Worm (Caenorhabditis elegans): Measurements from ENCODE around the gene F37B12.3.
A peak's percentile ranks its signal among the peaks of the same experiment; 100 is the strongest.

The F37B12.3 gene

DNA sequence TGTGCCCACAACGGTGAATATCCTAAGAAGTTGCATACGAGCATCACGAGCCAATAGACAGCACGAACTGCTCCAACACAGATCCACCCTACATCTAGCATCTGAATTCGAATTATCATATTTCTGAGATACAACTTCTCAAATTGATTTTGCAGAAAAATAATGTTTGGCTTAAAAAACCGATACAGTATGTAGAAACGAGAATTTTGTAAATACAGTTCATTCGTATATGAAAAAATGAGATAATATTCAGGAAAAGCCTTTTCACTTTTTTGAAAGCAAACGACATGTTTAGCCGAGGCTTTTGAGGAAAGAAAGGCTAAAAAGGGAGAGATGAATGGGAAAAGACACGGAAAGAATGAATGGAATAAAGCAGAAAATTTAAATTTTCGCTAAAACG is at the start of gene F37B12.3:
F37B12.3 (minus strand) TSS at position 101 of the 400 bp plus-strand sequence.
- TF ChIP-seq nhr-179 (tag; optimal IDR thresholded peaks at IDR 0.05) = no peak
- no peak for TF ChIP-seq madf-8 (GFP tag; conservative IDR thresholded peaks at IDR 0.05)

DNA sequence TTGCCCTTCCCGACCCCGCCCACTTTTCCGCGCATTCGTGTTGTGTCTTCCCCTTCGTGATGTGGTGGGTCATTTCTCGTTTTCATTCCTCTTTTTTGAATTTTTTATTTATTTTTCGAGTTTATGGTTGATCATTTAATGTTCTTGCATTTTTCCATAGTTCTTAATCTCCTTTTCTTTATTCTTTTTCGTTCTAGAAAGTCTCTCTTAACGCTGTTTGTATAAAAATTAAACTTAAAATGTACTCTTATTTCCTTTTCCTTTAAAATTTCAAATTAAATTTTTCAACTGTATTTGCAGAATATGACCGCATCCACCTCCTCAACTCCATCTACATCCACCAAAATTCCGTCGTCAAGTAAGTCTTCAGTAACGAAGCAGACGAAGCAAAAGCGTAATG is 45.1 kb upstream of the F37B12.3 start, which contains the start of gene hlh-3:
hlh-3 (plus strand) TSS at position 301 of the 400 bp plus-strand sequence.
- no peak for TF ChIP-seq ekl-4 (GFP tag; IDR thresholded peaks at IDR 0.05)
- no peak for TF ChIP-seq snpc-3.4 (tag; optimal IDR thresholded peaks at IDR 0.05)
- no peak for TF ChIP-seq Y79H2A.3 (GFP tag; conservative IDR thresholded peaks at IDR 0.05)
- TF ChIP-seq hmg-1.2 (GFP tag; IDR thresholded peaks at IDR 0.05) = no peak
- no peak for TF ChIP-seq F39B2.1 (GFP tag; IDR thresholded peaks at IDR 0.05)
- TF ChIP-seq unc-62 (GFP tag; optimal IDR thresholded peaks at IDR 0.05) = no peak
- no peak for TF ChIP-seq ztf-3 (GFP tag; optimal IDR thresholded peaks at IDR 0.05)
- TF ChIP-seq ztf-26 (tag; optimal IDR thresholded peaks at IDR 0.05) = no peak
- TF ChIP-seq madf-6 (GFP tag; IDR thresholded peaks at IDR 0.05) = no peak
- no peak for TF ChIP-seq tbx-9 (tag; optimal IDR thresholded peaks at IDR 0.05; ENCODE audit: borderline replicate concordance)
- no peak for TF ChIP-seq nhr-27 (tag; optimal IDR thresholded peaks at IDR 0.05)
- no peak for TF ChIP-seq lin-35 (GFP tag; optimal IDR thresholded peaks at IDR 0.05)
- no peak for TF ChIP-seq mcd-1 (GFP tag; IDR thresholded peaks at IDR 0.05)
- TF ChIP-seq F23B12.7 (tag; optimal IDR thresholded peaks at IDR 0.05; ENCODE audit: insufficient read depth) = no peak
- no peak for TF ChIP-seq F57A8.1 (GFP tag; optimal IDR thresholded peaks at IDR 0.05)

DNA sequence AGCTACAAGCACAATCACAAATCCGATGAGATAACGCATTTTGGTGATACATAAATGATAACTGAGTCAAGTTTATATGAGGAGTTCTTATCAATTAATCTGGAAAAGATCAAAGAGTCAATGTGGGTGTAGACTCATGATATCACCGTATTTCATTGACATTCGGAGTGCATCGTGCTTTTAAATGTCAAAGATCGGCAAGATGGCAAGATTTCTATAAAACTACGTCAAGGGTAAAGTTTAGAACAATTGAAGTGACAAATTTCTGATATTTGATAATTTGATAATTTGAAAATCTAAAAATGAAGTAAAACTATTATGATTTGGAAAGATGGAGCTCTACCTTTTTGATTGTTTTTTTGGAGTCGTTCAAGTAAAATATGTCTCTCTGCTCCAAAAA is 41.9 kb upstream of the F37B12.3 start, which contains the start of gene sysm-1:
sysm-1 (minus strand) TSS at position 101 of the 400 bp plus-strand sequence.
- TF ChIP-seq nhr-80 (tag; optimal IDR thresholded peaks at IDR 0.05) (peak; percentile 4), sdz-38 (tag; optimal IDR thresholded peaks at IDR 0.05) (no peak)

DNA sequence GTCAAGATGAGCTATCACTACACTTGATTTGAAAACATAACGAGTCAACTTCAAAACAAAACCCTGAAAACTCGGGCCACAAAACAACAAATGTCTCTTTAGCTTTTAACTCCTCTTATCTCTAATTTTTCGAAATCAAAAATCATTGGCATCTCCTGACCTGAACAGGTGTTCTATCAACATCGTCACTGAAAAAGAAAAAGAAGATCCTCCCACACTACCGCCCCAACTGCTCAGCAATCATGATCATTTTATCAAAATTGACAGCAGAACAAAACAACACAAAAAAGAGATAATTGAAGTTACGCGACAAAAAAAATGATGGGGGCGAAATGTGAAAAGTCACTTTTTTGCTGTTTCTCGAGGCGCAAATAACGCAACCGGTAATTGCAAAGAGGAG is 37.1 kb upstream of the F37B12.3 start:
- no peak for TF ChIP-seq hlh-26 (GFP tag; conservative IDR thresholded peaks at IDR 0.05)
- TF ChIP-seq egl-18 (GFP tag; IDR thresholded peaks at IDR 0.05) = no peak
- TF ChIP-seq lin-40 (tag; optimal IDR thresholded peaks at IDR 0.05) = no peak
- TF ChIP-seq B0261.1 (tag; optimal IDR thresholded peaks at IDR 0.05) = no peak

DNA sequence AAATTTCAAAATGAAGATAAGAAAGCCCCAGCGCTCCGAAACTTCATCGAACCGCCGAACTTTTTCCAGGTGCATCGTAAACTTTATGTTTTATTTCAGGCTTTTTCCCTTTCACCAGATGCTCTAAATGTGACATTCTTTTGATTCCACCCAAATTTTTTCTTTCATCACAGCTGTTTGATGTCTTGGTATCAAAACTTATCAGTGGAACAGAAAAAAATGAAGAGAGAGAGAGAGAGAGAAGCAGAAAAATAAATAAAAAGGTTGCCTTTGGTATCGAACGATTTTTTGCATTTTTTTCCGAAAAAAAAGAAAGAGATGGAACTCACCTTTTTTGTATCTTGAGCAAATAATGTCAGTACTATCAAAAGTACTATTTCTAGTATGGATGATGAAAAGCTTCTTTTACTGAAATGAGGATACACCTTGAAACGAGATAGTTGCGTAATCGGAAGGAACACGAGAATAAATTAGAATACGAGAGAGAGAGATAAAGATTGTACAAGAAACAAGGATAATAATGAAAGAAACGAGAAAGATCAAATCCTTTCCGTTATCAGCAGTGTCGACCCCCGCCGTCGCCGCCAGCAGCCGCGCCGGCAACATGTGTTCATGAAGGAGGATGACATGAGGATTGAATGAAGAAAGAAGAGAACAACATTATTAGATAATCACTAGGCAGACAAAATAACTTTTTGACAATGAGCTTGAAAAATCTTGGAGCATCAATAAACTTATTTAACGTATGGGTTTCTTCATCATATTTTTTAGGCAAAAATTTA is 35.1 kb upstream of the F37B12.3 start:
- TF ChIP-seq nhr-80 (tag; optimal IDR thresholded peaks at IDR 0.05) (peak; percentile 46), F10E7.11 (tag; optimal IDR thresholded peaks at IDR 0.05) (no peak)

DNA sequence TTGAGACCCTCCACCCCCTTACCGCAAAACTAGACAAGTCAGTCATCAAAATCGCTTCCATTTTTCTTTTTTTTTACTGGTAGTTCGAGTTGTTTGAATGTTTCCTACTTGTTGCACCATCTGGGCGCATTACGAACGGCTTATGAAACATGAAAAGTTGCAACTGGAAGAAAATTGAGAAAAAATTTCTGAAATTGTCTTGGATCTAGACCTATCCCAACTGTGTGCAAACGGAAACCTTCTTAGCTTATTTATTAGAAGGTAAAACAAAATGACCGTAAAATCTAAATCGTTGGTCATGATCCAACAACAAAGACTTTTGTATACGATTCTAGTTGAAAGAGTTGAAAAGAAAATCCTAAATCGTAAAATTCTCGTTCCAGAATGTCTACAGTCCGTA is 33.3 kb upstream of the F37B12.3 start:
- TF ChIP-seq bed-1 (GFP tag; IDR thresholded peaks at IDR 0.05) (no peak), C17E4.6 (GFP tag; IDR thresholded peaks at IDR 0.05) (no peak)

DNA sequence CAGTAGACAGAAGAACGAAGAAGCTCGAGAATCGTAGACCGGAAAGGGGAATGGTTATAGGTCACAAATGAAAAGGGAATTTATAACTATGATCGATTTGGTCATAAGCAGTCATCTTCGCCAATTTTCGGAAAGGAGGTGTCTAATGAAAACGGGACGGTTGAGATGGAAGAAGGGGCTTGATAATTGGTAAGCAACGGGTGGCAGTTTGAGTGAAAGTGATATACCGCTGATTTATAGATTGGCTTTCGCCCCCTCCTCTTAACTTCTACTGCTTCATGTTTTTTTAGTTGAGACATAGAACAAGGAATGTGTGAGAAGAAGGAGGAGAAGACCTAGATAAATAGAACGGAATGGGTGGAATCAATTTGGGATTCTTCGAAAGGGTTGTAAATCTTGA is 31.6 kb upstream of the F37B12.3 start:
- TF ChIP-seq gei-17 (GFP tag; optimal IDR thresholded peaks at IDR 0.05) = no peak
- no peak for TF ChIP-seq lin-35 (GFP tag; optimal IDR thresholded peaks at IDR 0.05)
- TF ChIP-seq dpl-1 (GFP tag; optimal IDR thresholded peaks at IDR 0.05) = no peak
- no peak for TF ChIP-seq snpc-1.3 (tag; optimal IDR thresholded peaks at IDR 0.05; ENCODE audit: insufficient read depth)
- TF ChIP-seq ceh-100 (GFP tag; IDR thresholded peaks at IDR 0.05) = no peak
- no peak for TF ChIP-seq ztf-6 (GFP tag; IDR thresholded peaks at IDR 0.05)
- no peak for TF ChIP-seq C06A6.2 (GFP tag; conservative IDR thresholded peaks at IDR 0.05)
- no peak for TF ChIP-seq ets-4 (GFP tag; optimal IDR thresholded peaks at IDR 0.05)
- TF ChIP-seq repo-1 (tag; optimal IDR thresholded peaks at IDR 0.05) = no peak
- TF ChIP-seq attf-5 (GFP tag; optimal IDR thresholded peaks at IDR 0.05) = no peak
- no peak for TF ChIP-seq chd-7 (tag; optimal IDR thresholded peaks at IDR 0.05)
- no peak for TF ChIP-seq akir-1 (GFP tag; optimal IDR thresholded peaks at IDR 0.05)
- no peak for TF ChIP-seq Y67H2A.10 (GFP tag; conservative IDR thresholded peaks at IDR 0.05)
